Worm (Caenorhabditis elegans) whole organism, L2 larva: ENCODE measurements around the gene txt-14.
A peak's percentile ranks its signal among the peaks of the same experiment; 100 is the strongest.

Experiments
- C34F6.9 ChIP-seq: fragments of 150-350 bp; optimal IDR thresholded peaks from 2 replicates; lab custom pipeline; 2014; ENCODE audit warnings: missing biosample characterization, missing genetic modification characterization
- F13H6.1 ChIP-seq: sonication (generic microtip); optimal IDR thresholded peaks from 2 replicates; lab custom pipeline; 2016; ENCODE audit warnings: missing genetic modification characterization, missing compliant biosample characterization
- R02D3.7 ChIP-seq: fragments of 150-350 bp; optimal IDR thresholded peaks from 2 replicates; lab custom pipeline; 2014; ENCODE audit warnings: missing biosample characterization, missing genetic modification characterization
- Y55F3AM.14 ChIP-seq: fragments of 200-800 bp; sonication (Bioruptor generic); optimal IDR thresholded peaks from 2 replicates; lab custom pipeline; 2018; ENCODE audit warnings: mild to moderate bottlenecking, missing genetic modification characterization, missing compliant biosample characterization
- alr-1 ChIP-seq: fragments of 150-350 bp; optimal IDR thresholded peaks from 2 replicates; lab custom pipeline; 2014; ENCODE audit warnings: missing biosample characterization, missing genetic modification characterization
- blmp-1 ChIP-seq: sonication (generic microtip); optimal IDR thresholded peaks from 2 replicates; lab custom pipeline; 2017; ENCODE audit warnings: missing genetic modification characterization, mild to moderate bottlenecking, missing compliant biosample characterization, antibody characterized with exemption, moderate library complexity; ENCODE audit not compliant: insufficient read depth
- ceh-16 ChIP-seq: fragments of 150-350 bp; optimal IDR thresholded peaks from 2 replicates; lab custom pipeline; 2014; ENCODE audit warnings: missing biosample characterization, missing genetic modification characterization
- crh-2 ChIP-seq: sonication (generic microtip); optimal IDR thresholded peaks from 2 replicates; lab custom pipeline; 2017; ENCODE audit warnings: missing biosample characterization, missing genetic modification characterization
- elt-1 ChIP-seq: fragments of 150-350 bp; optimal IDR thresholded peaks from 2 replicates; lab custom pipeline; 2014; ENCODE audit warnings: missing biosample characterization, missing genetic modification characterization
- fos-1 ChIP-seq: fragments of 150-350 bp; optimal IDR thresholded peaks from 2 replicates; lab custom pipeline; 2014; ENCODE audit warnings: missing biosample characterization, missing genetic modification characterization
- gmeb-1 ChIP-seq: fragments of 150-350 bp; optimal IDR thresholded peaks from 2 replicates; lab custom pipeline; 2014; ENCODE audit warnings: missing biosample characterization, missing genetic modification characterization
- lin-11 ChIP-seq: fragments of 150-350 bp; sonication (generic microtip); optimal IDR thresholded peaks from 2 replicates; lab custom pipeline; 2014; ENCODE audit warnings: missing biosample characterization, missing genetic modification characterization, inconsistent platforms, mixed read lengths
- lin-13 ChIP-seq: fragments of 150-350 bp; optimal IDR thresholded peaks from 2 replicates; lab custom pipeline; 2014; ENCODE audit warnings: missing biosample characterization, missing genetic modification reagents, missing genetic modification characterization
- lin-39 ChIP-seq: fragments of 150-350 bp; optimal IDR thresholded peaks from 2 replicates; lab custom pipeline; 2014; ENCODE audit warnings: missing biosample characterization, missing genetic modification reagents, missing genetic modification characterization
- lsy-2 ChIP-seq, 2 experiments: fragments of 150-350 bp in 1 of 2; sonication (generic microtip) in 1 of 2; optimal IDR thresholded peaks; 2 replicates each; lab custom pipeline; 2014 to 2017; ENCODE audit warnings: missing biosample characterization in 2 of 2, missing genetic modification characterization in 2 of 2
- mab-5 ChIP-seq: fragments of 150-350 bp; optimal IDR thresholded peaks from 2 replicates; lab custom pipeline; 2014; ENCODE audit warnings: missing biosample characterization, missing genetic modification characterization
- mbf-1 ChIP-seq: sonication (generic microtip); optimal IDR thresholded peaks from 2 replicates; lab custom pipeline; 2017; ENCODE audit warnings: missing biosample characterization, missing genetic modification characterization
- mdl-1 ChIP-seq, 2 experiments: fragments of 150-350 bp in 1 of 2; sonication (generic microtip) in 1 of 2; optimal IDR thresholded peaks; 2 replicates each; lab custom pipeline; 2017; ENCODE audit warnings: missing biosample characterization in 2 of 2, missing genetic modification characterization in 2 of 2
- nhr-10 ChIP-seq: sonication (generic microtip); optimal IDR thresholded peaks from 2 replicates; lab custom pipeline; 2017; ENCODE audit warnings: missing biosample characterization, missing genetic modification characterization
- nhr-11 ChIP-seq: fragments of 150-350 bp; optimal IDR thresholded peaks from 2 replicates; lab custom pipeline; 2014; ENCODE audit warnings: missing biosample characterization, missing genetic modification characterization
- nhr-12 ChIP-seq: fragments of 150-350 bp; optimal IDR thresholded peaks from 2 replicates; lab custom pipeline; 2014; ENCODE audit warnings: missing biosample characterization, missing genetic modification characterization
- nhr-129 ChIP-seq: fragments of 150-350 bp; optimal IDR thresholded peaks from 2 replicates; lab custom pipeline; 2014; ENCODE audit warnings: missing biosample characterization, missing genetic modification characterization
- nhr-21 ChIP-seq: fragments of 150-350 bp; optimal IDR thresholded peaks from 2 replicates; lab custom pipeline; 2014; ENCODE audit warnings: missing biosample characterization, missing genetic modification characterization
- nhr-23 ChIP-seq: fragments of 150-350 bp; optimal IDR thresholded peaks from 2 replicates; lab custom pipeline; 2014; ENCODE audit warnings: missing biosample characterization, missing genetic modification reagents, missing genetic modification characterization
- nhr-25 ChIP-seq: fragments of 150-350 bp; sonication (generic microtip); optimal IDR thresholded peaks from 3 replicates; lab custom pipeline; 2014; ENCODE audit warnings: missing biosample characterization, missing genetic modification characterization
- nhr-6 ChIP-seq: fragments of 150-350 bp; optimal IDR thresholded peaks from 2 replicates; lab custom pipeline; 2014; ENCODE audit warnings: missing biosample characterization, missing genetic modification characterization
- nhr-77 ChIP-seq: fragments of 150-350 bp; optimal IDR thresholded peaks from 2 replicates; lab custom pipeline; 2014; ENCODE audit warnings: missing biosample characterization, missing genetic modification characterization
- peb-1 ChIP-seq: fragments of 150-350 bp; optimal IDR thresholded peaks from 2 replicates; lab custom pipeline; 2014; ENCODE audit warnings: missing biosample characterization, missing genetic modification characterization
- sem-4 ChIP-seq: fragments of 150-350 bp; optimal IDR thresholded peaks from 2 replicates; lab custom pipeline; 2014; ENCODE audit warnings: missing biosample characterization, missing genetic modification reagents, missing genetic modification characterization
- sma-3 ChIP-seq: sonication (generic microtip); optimal IDR thresholded peaks from 2 replicates; lab custom pipeline; 2016; ENCODE audit warnings: missing genetic modification reagents, missing genetic modification characterization, missing compliant biosample characterization
- sma-9 ChIP-seq, 2 experiments: fragments of 150-350 bp in 1 of 2; sonication (generic microtip) in 1 of 2; optimal IDR thresholded peaks; 2 replicates each; lab custom pipeline; 2014 to 2016; ENCODE audit warnings: missing genetic modification characterization in 2 of 2, mild to moderate bottlenecking in 1 of 2, missing biosample characterization in 1 of 2, missing compliant biosample characterization in 1 of 2, missing genetic modification reagents in 1 of 2, moderate library complexity in 1 of 2
- snpc-4 ChIP-seq: fragments of 150-350 bp; optimal IDR thresholded peaks from 2 replicates; lab custom pipeline; 2014; ENCODE audit warnings: missing biosample characterization, missing genetic modification characterization
- unc-55 ChIP-seq: fragments of 150-350 bp; sonication (generic microtip); optimal IDR thresholded peaks from 3 replicates; lab custom pipeline; 2014; ENCODE audit warnings: missing biosample characterization, missing genetic modification reagents, missing genetic modification characterization
- unc-62 ChIP-seq: fragments of 150-350 bp; optimal IDR thresholded peaks from 2 replicates; lab custom pipeline; 2014; ENCODE audit warnings: missing biosample characterization, missing genetic modification reagents, missing genetic modification characterization
- zag-1 ChIP-seq: fragments of 150-350 bp; optimal IDR thresholded peaks from 2 replicates; lab custom pipeline; 2014; ENCODE audit warnings: missing biosample characterization, missing genetic modification characterization
- ztf-11 ChIP-seq: sonication (generic microtip); optimal IDR thresholded peaks from 2 replicates; lab custom pipeline; 2017; ENCODE audit warnings: missing biosample characterization, missing genetic modification characterization
- ztf-4 ChIP-seq: fragments of 150-350 bp; optimal IDR thresholded peaks from 2 replicates; lab custom pipeline; 2014; ENCODE audit warnings: missing biosample characterization, missing genetic modification characterization

The txt-14 gene

DNA sequence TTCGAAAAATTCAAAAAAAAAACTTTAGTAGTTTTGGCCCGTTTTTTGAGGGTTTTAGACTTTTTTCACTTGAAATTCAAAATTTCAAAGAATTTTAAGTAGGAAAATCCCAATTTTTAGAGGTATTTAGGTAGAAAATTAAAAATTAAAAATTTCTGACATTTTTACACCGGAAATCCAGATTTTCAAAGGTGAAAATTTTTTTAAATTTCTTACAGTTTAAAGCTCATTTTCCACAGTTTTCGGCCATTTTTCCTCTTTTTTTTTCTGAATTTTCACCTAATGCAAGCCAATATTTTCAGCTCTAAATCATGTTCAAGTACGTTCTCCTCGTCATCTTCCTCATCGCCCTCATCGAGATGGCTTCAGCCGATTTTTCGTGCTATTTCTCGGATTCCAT is at the start of gene txt-14:
Gene txt-14 (plus strand): TSS at position 301 of the 400 bp plus-strand sequence.
- no peak for TF ChIP-seq peb-1 (tag; lab: Kevin White, UChicago)
- no peak for TF ChIP-seq unc-62 (GFP tag; lab: Kevin White, UChicago)
- TF ChIP-seq nhr-129 (tag; lab: Kevin White, UChicago): no peak
- no peak for TF ChIP-seq sma-9 (GFP tag; optimal IDR thresholded peaks at IDR 0.05; lab: Kevin White, UChicago)
- no peak for TF ChIP-seq sma-9 (tag; optimal IDR thresholded peaks at IDR 0.05; lab: Kevin White, UChicago)
- TF ChIP-seq nhr-10 (tag; lab: Kevin White, UChicago): no peak
- no peak for TF ChIP-seq blmp-1 (tag; lab: Kevin White, UChicago)
- TF ChIP-seq R02D3.7 (tag; lab: Kevin White, UChicago): no peak
- TF ChIP-seq nhr-11 (tag; lab: Kevin White, UChicago): no peak
- TF ChIP-seq ztf-11 (tag; lab: Kevin White, UChicago): no peak
- TF ChIP-seq crh-2 (tag; lab: Kevin White, UChicago): no peak
- TF ChIP-seq sem-4: no peak
- TF ChIP-seq gmeb-1 (tag; lab: Kevin White, UChicago): no peak
- TF ChIP-seq Y55F3AM.14: no peak
- TF ChIP-seq F13H6.1 (tag; lab: Kevin White, UChicago): no peak
- TF ChIP-seq ceh-16 (tag; lab: Kevin White, UChicago): no peak
- no peak for TF ChIP-seq zag-1 (tag; lab: Kevin White, UChicago)
- no peak for TF ChIP-seq mab-5 (tag; lab: Kevin White, UChicago)

DNA sequence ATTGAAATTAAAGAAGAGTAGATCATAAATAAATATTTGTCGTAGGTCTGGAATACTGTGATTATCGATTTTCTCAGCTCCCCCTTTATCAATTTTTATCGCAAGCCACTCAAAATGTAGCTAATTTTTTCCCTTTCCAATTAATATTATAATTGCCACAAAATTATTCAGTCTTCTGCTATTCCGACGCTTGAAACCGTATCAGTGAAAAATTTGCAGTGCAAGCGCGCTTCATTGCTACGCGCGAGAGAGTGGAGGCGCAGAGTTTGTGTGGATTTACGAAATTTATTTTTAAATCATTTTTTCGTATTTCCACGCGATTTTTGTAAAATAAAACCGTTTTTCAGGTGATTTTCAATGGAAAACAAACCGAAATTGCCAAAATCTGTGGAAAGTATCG is 48.9 kb upstream of the txt-14 start, which contains the start of gene ints-5:
Gene ints-5 (plus strand): TSS at position 348 of the 400 bp plus-strand sequence.
- peak; percentile 27 for TF ChIP-seq lin-11
- peak; percentile 61 for TF ChIP-seq lin-13
- peak; percentile 45 for TF ChIP-seq sma-3
- TF ChIP-seq nhr-25 (tag; lab: Kevin White, UChicago): no peak
- TF ChIP-seq nhr-129 (tag; lab: Kevin White, UChicago): peak; percentile 30
- TF ChIP-seq fos-1 (tag; lab: Kevin White, UChicago): no peak
- TF ChIP-seq nhr-21 (tag; lab: Kevin White, UChicago): peak; percentile 6
- TF ChIP-seq mbf-1: no peak
- TF ChIP-seq gmeb-1 (tag; lab: Kevin White, UChicago): peak; percentile 63
- TF ChIP-seq C34F6.9 (tag; lab: Kevin White, UChicago): peak; percentile 61
- TF ChIP-seq ztf-4 (tag; lab: Kevin White, UChicago): no peak
- TF ChIP-seq nhr-6: peak; percentile 17
- peak; percentile 71 for TF ChIP-seq unc-55
- TF ChIP-seq Y55F3AM.14: no peak
- peak; percentile 2 for TF ChIP-seq F13H6.1 (tag; lab: Kevin White, UChicago)
- peak; percentile 20 to 70 for TF ChIP-seq lsy-2 (tag; optimal IDR thresholded peaks at IDR 0.05; lab: Kevin White, UChicago)
- TF ChIP-seq snpc-4 (tag; lab: Kevin White, UChicago): peak; percentile 42
- TF ChIP-seq nhr-10 (tag; lab: Kevin White, UChicago): no peak
- TF ChIP-seq mdl-1 (tag; optimal IDR thresholded peaks at IDR 0.05; lab: Kevin White, UChicago): no peak
- TF ChIP-seq sma-9 (GFP tag; optimal IDR thresholded peaks at IDR 0.05; lab: Kevin White, UChicago): no peak
- no peak for TF ChIP-seq sma-9 (tag; optimal IDR thresholded peaks at IDR 0.05; lab: Kevin White, UChicago)
- TF ChIP-seq zag-1 (tag; lab: Kevin White, UChicago): no peak
- TF ChIP-seq R02D3.7 (tag; lab: Kevin White, UChicago): peak; percentile 65
- no peak for TF ChIP-seq crh-2 (tag; lab: Kevin White, UChicago)
- TF ChIP-seq alr-1 (tag; lab: Kevin White, UChicago): no peak

DNA sequence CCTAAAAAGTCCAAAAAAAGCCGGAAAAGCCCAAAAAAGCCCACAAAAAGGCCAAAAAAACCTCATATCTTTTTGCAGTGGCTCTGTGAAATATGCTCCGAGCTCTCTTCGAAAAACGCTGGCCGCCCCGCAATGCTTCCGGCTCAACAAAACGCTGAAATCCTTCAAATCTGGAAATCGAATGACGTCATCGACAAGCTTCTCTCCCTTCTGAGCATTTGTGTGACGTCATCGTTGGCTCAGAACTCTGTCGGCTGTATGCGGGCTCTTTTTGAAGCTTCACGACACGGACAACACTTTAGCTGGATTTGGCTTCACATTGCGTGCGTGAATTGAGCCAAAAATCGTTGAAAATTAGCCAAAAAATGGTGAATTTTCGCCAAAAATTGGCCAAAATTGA is 46.4 kb upstream of the txt-14 start:
- TF ChIP-seq ztf-11 (tag; lab: Kevin White, UChicago): no peak
- no peak for TF ChIP-seq lsy-2 (tag; optimal IDR thresholded peaks at IDR 0.05; lab: Kevin White, UChicago)

DNA sequence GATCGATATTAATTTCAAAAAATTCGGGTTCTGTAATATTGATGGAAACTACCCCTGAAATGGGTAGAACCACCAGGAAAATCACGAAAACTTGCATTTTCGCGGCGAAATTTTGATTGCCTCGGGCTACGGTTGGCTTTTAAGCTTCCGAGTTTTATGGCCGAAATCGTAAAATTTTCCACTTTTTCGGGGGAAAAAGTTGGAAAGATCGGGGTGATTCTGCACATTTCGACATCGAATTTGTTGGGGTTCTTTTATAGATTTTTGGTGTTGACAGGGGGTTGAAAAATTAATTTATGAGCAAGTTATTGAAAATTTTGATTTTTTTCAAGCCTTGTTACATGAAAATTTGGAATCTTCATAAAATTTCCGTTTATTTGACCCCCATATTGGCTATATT is 28.7 kb upstream of the txt-14 start, which contains the start of gene Y51A2D.8:
Gene Y51A2D.8 (minus strand): TSS at position 101 of the 400 bp plus-strand sequence.
- no peak for TF ChIP-seq zag-1 (tag; lab: Kevin White, UChicago)

DNA sequence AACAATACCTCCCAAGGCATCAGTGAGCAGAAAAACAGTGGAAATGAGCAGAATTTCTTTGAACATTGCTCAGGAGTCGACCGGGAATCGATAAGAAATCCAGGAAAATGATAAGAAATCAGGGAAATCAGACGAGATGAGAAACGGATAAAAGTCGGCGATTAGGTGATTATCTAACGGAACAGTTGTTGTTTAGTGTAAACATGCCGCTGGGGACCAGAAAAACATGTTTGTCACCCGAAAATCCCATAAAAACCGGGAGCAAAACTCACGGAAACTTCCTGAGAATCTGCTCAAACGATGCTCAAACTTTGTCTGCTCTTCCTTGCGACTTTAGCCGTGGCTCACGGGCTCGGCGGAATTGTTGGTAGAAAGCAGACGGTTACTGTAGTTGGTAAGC is 26.0 kb upstream of the txt-14 start, which contains the start of the genes ttr-24 and ttr-25:
Gene ttr-24 (minus strand): TSS at position 156 of the 400 bp plus-strand sequence.
Gene ttr-25 (plus strand): TSS at position 227 of the 400 bp plus-strand sequence.
- TF ChIP-seq lsy-2 (tag; optimal IDR thresholded peaks at IDR 0.05; lab: Kevin White, UChicago) (no peak), elt-1 (tag; lab: Kevin White, UChicago) (no peak), crh-2 (tag; lab: Kevin White, UChicago) (no peak), fos-1 (tag; lab: Kevin White, UChicago) (no peak), lin-39 (tag; lab: Kevin White, UChicago) (no peak), nhr-25 (tag; lab: Kevin White, UChicago) (no peak), gmeb-1 (tag; lab: Kevin White, UChicago) (no peak), sma-3 (no peak), nhr-12 (tag; lab: Kevin White, UChicago) (no peak), nhr-23 (tag; lab: Kevin White, UChicago) (no peak), F13H6.1 (tag; lab: Kevin White, UChicago) (no peak), sma-9 (GFP tag; optimal IDR thresholded peaks at IDR 0.05; lab: Kevin White, UChicago) (no peak), sma-9 (tag; optimal IDR thresholded peaks at IDR 0.05; lab: Kevin White, UChicago) (no peak), R02D3.7 (tag; lab: Kevin White, UChicago) (no peak), mab-5 (tag; lab: Kevin White, UChicago) (no peak), unc-62 (GFP tag; lab: Kevin White, UChicago) (no peak), ztf-11 (tag; lab: Kevin White, UChicago) (no peak), nhr-77 (tag; lab: Kevin White, UChicago) (no peak)
